Fruit fly (Drosophila melanogaster): ENCODE data around the gene Grip163.

Grip163 gene

DNA sequence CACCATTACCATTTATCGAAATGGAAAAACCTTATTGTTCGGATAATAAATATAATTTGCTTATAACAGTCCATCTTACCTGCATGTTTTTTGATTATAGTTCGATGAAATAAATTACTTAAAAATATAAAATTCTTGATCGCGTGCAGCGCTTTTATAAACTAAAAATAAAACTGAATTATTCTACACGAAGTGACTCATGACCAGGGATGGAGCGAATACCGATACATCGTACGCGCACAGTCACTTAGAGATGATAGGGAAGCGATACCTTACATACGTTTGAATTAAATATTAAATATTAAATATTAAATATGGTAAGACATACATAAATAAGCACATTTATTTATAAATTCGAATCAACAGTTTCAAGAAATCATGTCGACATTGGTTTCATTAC, 5.0 kb downstream of the Grip163 start, which contains the start of gene viaf (continued):
- peak; percentile 32; the same call in 1 of the 3 replicates for TF ChIP-seq Aef1 (GFP tag; IDR thresholded peaks at IDR 0.05)
- TF ChIP-seq CG15514 (GFP tag; optimal IDR thresholded peaks at IDR 0.05) = peak; percentile 83
- no peak for TF ChIP-seq CG11723 (GFP tag; optimal IDR thresholded peaks at IDR 0.05)
- TF ChIP-seq CG4820 (GFP tag; optimal IDR thresholded peaks at IDR 0.05) = peak; percentile 4
- peak; percentile 96 for TF ChIP-seq amos (GFP tag; IDR thresholded peaks at IDR 0.05; ENCODE audit: partially characterized antibody)
- peak; percentile 48 for TF ChIP-seq lbe (GFP tag; optimal IDR thresholded peaks at IDR 0.05)
- peak; percentile 83; the same call in 2 of the 4 replicates for TF ChIP-seq chinmo (GFP tag; IDR thresholded peaks at IDR 0.05; ENCODE audit: partially characterized antibody)
- no peak for TF ChIP-seq Hmr (GFP tag; optimal IDR thresholded peaks at IDR 0.05)
- TF ChIP-seq CG3407 (GFP tag; optimal IDR thresholded peaks at IDR 0.05) = no peak
- TF ChIP-seq dmrt11E (tag; optimal IDR thresholded peaks at IDR 0.05) = peak; percentile 55
- no peak for TF ChIP-seq CG17802 (tag; optimal IDR thresholded peaks at IDR 0.05)
- no peak for TF ChIP-seq CG7839 (tag; optimal IDR thresholded peaks at IDR 0.05)
- TF ChIP-seq Dfd (GFP tag; optimal IDR thresholded peaks at IDR 0.05) = no peak
- no peak for TF ChIP-seq CG1024 (GFP tag; IDR thresholded peaks at IDR 0.05)
- no peak for TF ChIP-seq tap (tag; optimal IDR thresholded peaks at IDR 0.05)
- no peak for TF ChIP-seq fru (optimal IDR thresholded peaks at IDR 0.05)
- TF ChIP-seq Awh (GFP tag; IDR thresholded peaks at IDR 0.05) = no peak
- no peak for TF ChIP-seq CG4424 (GFP tag; optimal IDR thresholded peaks at IDR 0.05)
- peak; percentile 36 for TF ChIP-seq zfh2 (GFP tag; optimal IDR thresholded peaks at IDR 0.05)
- no peak for TF ChIP-seq CG2202 (tag; optimal IDR thresholded peaks at IDR 0.05)
- TF ChIP-seq CG14860 (GFP tag; IDR thresholded peaks at IDR 0.05; ENCODE audit: partially characterized antibody) = peak; percentile 87
- no peak for TF ChIP-seq trh (GFP tag; optimal IDR thresholded peaks at IDR 0.05)
- peak; percentile 16 for TF ChIP-seq CG9817 (tag; optimal IDR thresholded peaks at IDR 0.05)
- peak; percentile 94 for TF ChIP-seq Scr (GFP tag; IDR thresholded peaks at IDR 0.05; ENCODE audit: partially characterized antibody)
- TF ChIP-seq CG12236 (GFP tag; optimal IDR thresholded peaks at IDR 0.05) = no peak
- peak; percentile 42; the same call in 1 of the 2 replicates for TF ChIP-seq HLH3B (GFP tag; IDR thresholded peaks at IDR 0.05)
- TF ChIP-seq CG30403 (GFP tag; optimal IDR thresholded peaks at IDR 0.05) = peak; percentile 50
- no peak for TF ChIP-seq CG9876 (GFP tag; optimal IDR thresholded peaks at IDR 0.05)
- no peak for TF ChIP-seq CG2199 (GFP tag; IDR thresholded peaks at IDR 0.05)
- peak; percentile 49 for TF ChIP-seq CG10654 (GFP tag; optimal IDR thresholded peaks at IDR 0.05)
- no peak for TF ChIP-seq CG6654 (GFP tag; optimal IDR thresholded peaks at IDR 0.05)
- peak; percentile 10 for TF ChIP-seq pho (GFP tag; optimal IDR thresholded peaks at IDR 0.05)
- no peak for TF ChIP-seq CG2875 (GFP tag; optimal IDR thresholded peaks at IDR 0.05)
- no peak for TF ChIP-seq esg (GFP tag; conservative IDR thresholded peaks at IDR 0.05)
- peak; percentile 45 for TF ChIP-seq CG15696 (tag; optimal IDR thresholded peaks at IDR 0.05)
- no peak for TF ChIP-seq Ravus (GFP tag; IDR thresholded peaks at IDR 0.05)
- peak; percentile 62; the same call in 1 of the 3 replicates for TF ChIP-seq CG11456 (GFP tag; IDR thresholded peaks at IDR 0.05)
- peak; percentile 56 for TF ChIP-seq tin (GFP tag; optimal IDR thresholded peaks at IDR 0.05)
- no peak for TF ChIP-seq gem (tag; optimal IDR thresholded peaks at IDR 0.05)
- TF ChIP-seq CG7357 (GFP tag; IDR thresholded peaks at IDR 0.05) = no peak
- peak; percentile 86 for TF ChIP-seq tna (GFP tag; IDR thresholded peaks at IDR 0.05; ENCODE audit: partially characterized antibody)
- TF ChIP-seq CG8290 (GFP tag; optimal IDR thresholded peaks at IDR 0.05) = no peak
- TF ChIP-seq CG8290 (tag; optimal IDR thresholded peaks at IDR 0.05) = no peak
- TF ChIP-seq CG31224 (GFP tag; IDR thresholded peaks at IDR 0.05) = no peak
- no peak for TF ChIP-seq gro (GFP tag; optimal IDR thresholded peaks at IDR 0.05)
- TF ChIP-seq CG33557 (GFP tag; optimal IDR thresholded peaks at IDR 0.05) = peak; percentile 42
- no peak for TF ChIP-seq CG8478 (optimal IDR thresholded peaks at IDR 0.05)
- TF ChIP-seq CG7786 (GFP tag; optimal IDR thresholded peaks at IDR 0.05) = no peak
- TF ChIP-seq CG11247 (GFP tag; IDR thresholded peaks at IDR 0.05) = peak; percentile 25; the same call in 1 of the 2 replicates
- TF ChIP-seq Tbp (GFP tag; optimal IDR thresholded peaks at IDR 0.05) = no peak
- no peak for TF ChIP-seq scrt (GFP tag; optimal IDR thresholded peaks at IDR 0.05)
- no peak for TF ChIP-seq Asciz (GFP tag; optimal IDR thresholded peaks at IDR 0.05)
